Worm (Caenorhabditis elegans): ENCODE data around the gene Y57A10C.9.

ce11 chrII:12471138-12471855, 33.0 kb upstream of the Y57A10C.9 start, which contains the start of the genes F15A4.5 and phat-8:
- no peak for TF ChIP-seq ztf-23 (GFP tag; IDR thresholded peaks at IDR 0.05)
- TF ChIP-seq flt-1 (GFP tag; IDR thresholded peaks at IDR 0.05): no peak
- TF ChIP-seq T22C8.4 (GFP tag; IDR thresholded peaks at IDR 0.05): no peak
- no peak for TF ChIP-seq tab-1 (GFP tag; IDR thresholded peaks at IDR 0.05)
- no peak for TF ChIP-seq cog-1 (tag; optimal IDR thresholded peaks at IDR 0.05)
- TF ChIP-seq klf-2 (GFP tag; conservative IDR thresholded peaks at IDR 0.05): no peak
